Fruit fly (Drosophila melanogaster): ENCODE results near the gene Fum2.

Gene Fum2

dm6 chrX:6654198-6654831 is 27.3 kb upstream of the Fum2 start, which contains the start of the genes CG3226 and Cdc7 (continued):
- TF ChIP-seq pum (GFP tag; optimal IDR thresholded peaks at IDR 0.05) (no peak), luna (GFP tag; optimal IDR thresholded peaks at IDR 0.05) (no peak), CG31441 (GFP tag; IDR thresholded peaks at IDR 0.05) (peak; percentile 76), CG1832 (GFP tag; optimal IDR thresholded peaks at IDR 0.05) (no peak), CG18599 (GFP tag; optimal IDR thresholded peaks at IDR 0.05) (peak; percentile 83), cas (GFP tag; IDR thresholded peaks at IDR 0.05) (no peak), eve (GFP tag; optimal IDR thresholded peaks at IDR 0.05) (no peak), CG18476 (GFP tag; optimal IDR thresholded peaks at IDR 0.05) (peak; percentile 16), Gug (GFP tag; IDR thresholded peaks at IDR 0.05) (no peak; the same call in 3 of the 4 replicates), fu2 (GFP tag; optimal IDR thresholded peaks at IDR 0.05) (peak; percentile 0), CG15696 (tag; optimal IDR thresholded peaks at IDR 0.05) (peak; percentile 10), CG2202 (tag; optimal IDR thresholded peaks at IDR 0.05) (peak; percentile 58), CG12155 (GFP tag; optimal IDR thresholded peaks at IDR 0.05) (peak; percentile 27), Dbx (GFP tag; IDR thresholded peaks at IDR 0.05) (peak; percentile 72; the same call in 2 of the 3 replicates), Stat92E (GFP tag; optimal IDR thresholded peaks at IDR 0.05) (no peak), CG10366 (GFP tag; IDR thresholded peaks at IDR 0.05) (peak; percentile 25; the same call in 1 of the 2 replicates), Dad (GFP tag; optimal IDR thresholded peaks at IDR 0.05) (peak; percentile 43), pho (GFP tag; optimal IDR thresholded peaks at IDR 0.05) (peak; percentile 58), usp (GFP tag; optimal IDR thresholded peaks at IDR 0.05) (no peak), gce (GFP tag; IDR thresholded peaks at IDR 0.05) (0 out of 3 replicates have a peak, but pooled peaks have one; percentile 35), Ada2b (GFP tag; IDR thresholded peaks at IDR 0.05) (peak; percentile 33; the same call in 1 of the 2 replicates), sens-2 (GFP tag; IDR thresholded peaks at IDR 0.05) (no peak), CG11504 (tag; optimal IDR thresholded peaks at IDR 0.05) (peak; percentile 65), ase (GFP tag; IDR thresholded peaks at IDR 0.05) (no peak), crc (GFP tag; optimal IDR thresholded peaks at IDR 0.05) (no peak), CG30020 (tag; optimal IDR thresholded peaks at IDR 0.05) (peak; percentile 61), Hr39 (optimal IDR thresholded peaks at IDR 0.05) (no peak), fd3F (GFP tag; optimal IDR thresholded peaks at IDR 0.05) (peak; percentile 57), Hr78 (GFP tag; optimal IDR thresholded peaks at IDR 0.05) (no peak), CG10462 (GFP tag; optimal IDR thresholded peaks at IDR 0.05) (no peak), Doc3 (GFP tag; IDR thresholded peaks at IDR 0.05; ENCODE audit: partially characterized antibody) (peak; percentile 48; the same call in 1 of the 3 replicates), Trl (optimal IDR thresholded peaks at IDR 0.05) (no peak), Trl (GFP tag; optimal IDR thresholded peaks at IDR 0.05) (peak; percentile 35), pnt (GFP tag; optimal IDR thresholded peaks at IDR 0.05) (no peak), cwo (GFP tag; optimal IDR thresholded peaks at IDR 0.05) (peak; percentile 40), Med (GFP tag) (peak; percentile 96), nerfin-2 (GFP tag; IDR thresholded peaks at IDR 0.05; ENCODE audit: partially characterized antibody) (peak; percentile 49; the same call in 1 of the 2 replicates), salm (tag; optimal IDR thresholded peaks at IDR 0.05) (peak; percentile 62), vnd (GFP tag; IDR thresholded peaks at IDR 0.05; ENCODE audit: partially characterized antibody) (peak; percentile 58; the same call in 2 of the 3 replicates), Mrtf (GFP tag; IDR thresholded peaks at IDR 0.05) (no peak), CG6654 (GFP tag; optimal IDR thresholded peaks at IDR 0.05) (peak; percentile 43), B-H1 (GFP tag; IDR thresholded peaks at IDR 0.05) (peak; percentile 33; the same call in 1 of the 3 replicates), jumu (GFP tag; optimal IDR thresholded peaks at IDR 0.05) (peak; percentile 6), ttk (GFP tag; IDR thresholded peaks at IDR 0.05) (0 out of 2 replicates have a peak, but pooled peaks have one; percentile 49), Dp (GFP tag; optimal IDR thresholded peaks at IDR 0.05) (peak; percentile 62), Antp (GFP tag; optimal IDR thresholded peaks at IDR 0.05) (peak; percentile 22), CG9876 (GFP tag; optimal IDR thresholded peaks at IDR 0.05) (peak; percentile 49)
